Worm (Caenorhabditis elegans) whole organism, late embryonic: ENCODE data around the gene srh-269.

Experiments
- ceh-18 ChIP-seq: sonication (generic microtip); optimal IDR thresholded peaks from 2 replicates; lab custom pipeline; 2016; ENCODE audit warnings: missing genetic modification characterization, missing compliant biosample characterization
- ceh-2 ChIP-seq: sonication (generic microtip); optimal IDR thresholded peaks from 2 replicates; lab custom pipeline; 2016; ENCODE audit warnings: missing genotype, missing genetic modification characterization, missing compliant biosample characterization
- ceh-24 ChIP-seq: sonication (generic microtip); optimal IDR thresholded peaks from 2 replicates; lab custom pipeline; 2016; ENCODE audit warnings: mild to moderate bottlenecking, missing genetic modification characterization, missing compliant biosample characterization
- dve-1 ChIP-seq: sonication (generic microtip); optimal IDR thresholded peaks from 2 replicates; lab custom pipeline; 2017; ENCODE audit warnings: antibody characterized with exemption, mild to moderate bottlenecking, missing genetic modification characterization, missing compliant biosample characterization
- ets-4 ChIP-seq: sonication (generic microtip); optimal IDR thresholded peaks from 2 replicates; lab custom pipeline; 2016; ENCODE audit warnings: missing genetic modification characterization, missing compliant biosample characterization
- fkh-10 ChIP-seq: fragments of 150-350 bp; optimal IDR thresholded peaks from 2 replicates; lab custom pipeline; 2014; ENCODE audit warnings: missing biosample characterization, missing genetic modification reagents, missing genetic modification characterization
- pqm-1 ChIP-seq: sonication (generic microtip); optimal IDR thresholded peaks from 2 replicates; lab custom pipeline; 2016; ENCODE audit warnings: missing genetic modification characterization, missing compliant biosample characterization

ce11 chrV:16621894-16622293 lies 30.1 kb upstream of the srh-269 start:
- TF ChIP-seq ceh-18 (tag; lab: Kevin White, UChicago): no peak
- no peak for TF ChIP-seq fkh-10 (GFP tag; lab: Kevin White, UChicago)
- no peak for TF ChIP-seq ets-4 (tag; lab: Kevin White, UChicago)
- no peak for TF ChIP-seq dve-1
- no peak for TF ChIP-seq ceh-24 (tag; lab: Kevin White, UChicago)
- TF ChIP-seq ceh-2 (tag; lab: Kevin White, UChicago): no peak
- no peak for TF ChIP-seq pqm-1
